Fruit fly (Drosophila melanogaster) S2 (cell line): ENCODE results near the gene Nepl16.
A peak's percentile ranks its signal among the peaks of the same experiment; 100 is the strongest.
"Not testable (repeated sequence)": the region's sequence is repeated elsewhere in the genome, so short reads cannot be mapped to it uniquely, and the experiment has no call there.

Experiments used
- CG8478 ChIP-seq: fragments of >200 bp; optimal IDR thresholded peaks from 2 replicates; lab custom pipeline; 2018
- CTCF ChIP-seq, 2 experiments: fragments of >200 bp; optimal IDR thresholded peaks; 2 replicates each; lab custom pipeline; 2018

Gene Nepl16

dm6 chr3R:25112466-25112939, at the start of gene Nepl16:
Nepl16 (minus strand) TSS chr3R:25112516.
- no peak for TF ChIP-seq CG8478
- TF ChIP-seq CTCF (optimal IDR thresholded peaks at IDR 0.05; lab: Kevin White, UChicago) = peak; percentile 38 to 68

- TF ChIP-seq CG8478 = no peak
- no peak for TF ChIP-seq CTCF (optimal IDR thresholded peaks at IDR 0.05; lab: Kevin White, UChicago)
Measured at dm6 chr3R:25161520-25161919, 49.2 kb upstream of the Nepl16 start.

dm6 chr3R:25152342-25152741, 40.0 kb upstream of the Nepl16 start:
- TF ChIP-seq CTCF (optimal IDR thresholded peaks at IDR 0.05; lab: Kevin White, UChicago) (no peak), CG8478 (no peak)

dm6 chr3R:25137565-25138367, 25.4 kb upstream of the Nepl16 start, which contains the start of gene danr:
danr (plus strand) TSS chr3R:25138072.
- TF ChIP-seq CG8478 (no peak), CTCF (optimal IDR thresholded peaks at IDR 0.05; lab: Kevin White, UChicago) (no peak)

dm6 chr3R:25131042-25131441, 18.7 kb upstream of the Nepl16 start, which contains the start of gene Bili:
Bili (plus strand) TSS chr3R:25131306.
- TF ChIP-seq CG8478; CTCF (optimal IDR thresholded peaks at IDR 0.05; lab: Kevin White, UChicago): not testable (repeated sequence)

dm6 chr3R:25127231-25127689, 14.9 kb upstream of the Nepl16 start, which contains the start of the genes Mocs2A, Mocs2B and Clbn:
Mocs2A (minus strand) TSS chr3R:25127359.
Mocs2B (minus strand) TSS chr3R:25127359.
Clbn (plus strand) TSS chr3R:25127502.
- TF ChIP-seq CTCF (optimal IDR thresholded peaks at IDR 0.05; lab: Kevin White, UChicago) (no peak), CG8478 (no peak)

- no peak for TF ChIP-seq CG8478
- TF ChIP-seq CTCF (optimal IDR thresholded peaks at IDR 0.05; lab: Kevin White, UChicago) = no peak
Measured at dm6 chr3R:25126823-25127222, 14.5 kb upstream of the Nepl16 start.

- not testable (repeated sequence) for TF ChIP-seq CTCF (optimal IDR thresholded peaks at IDR 0.05; lab: Kevin White, UChicago); CG8478
Measured at dm6 chr3R:25123262-25123661, 10.9 kb upstream of the Nepl16 start, which contains the start of gene vig2. vig2 (plus strand) TSS chr3R:25123373.

dm6 chr3R:25122736-25123211, 10.5 kb upstream of the Nepl16 start, which contains the start of the genes CG31510 and TTLL5:
CG31510 (minus strand) TSS chr3R:25122920.
TTLL5 (minus strand) TSS chr3R:25122920.
- TF ChIP-seq CG8478 (no peak), CTCF (optimal IDR thresholded peaks at IDR 0.05; lab: Kevin White, UChicago) (no peak)

- TF ChIP-seq CTCF (optimal IDR thresholded peaks at IDR 0.05; lab: Kevin White, UChicago) (no peak), CG8478 (no peak)
Measured at dm6 chr3R:25108932-25109331, 3.4 kb downstream of the Nepl16 start, which contains the start of gene CG34027. CG34027 (minus strand) TSS chr3R:25109032.

dm6 chr3R:25102253-25102652, 10.1 kb downstream of the Nepl16 start, which contains the start of gene CG45095:
CG45095 (plus strand) TSS chr3R:25102553.
- TF ChIP-seq CG8478 = no peak
- TF ChIP-seq CTCF (optimal IDR thresholded peaks at IDR 0.05; lab: Kevin White, UChicago) = no peak

- TF ChIP-seq CG8478 (no peak), CTCF (optimal IDR thresholded peaks at IDR 0.05; lab: Kevin White, UChicago) (no peak)
Measured at dm6 chr3R:25097486-25097885, 14.8 kb downstream of the Nepl16 start, which contains the start of the genes CG33095 and CG33096. CG33095 (plus strand) TSS chr3R:25097672. CG33096 (plus strand) TSS chr3R:25097672.

dm6 chr3R:25094639-25095038, 17.7 kb downstream of the Nepl16 start, which contains the start of gene fd96Cb:
fd96Cb (plus strand) TSS chr3R:25095012.
- TF ChIP-seq CG8478 (no peak), CTCF (optimal IDR thresholded peaks at IDR 0.05; lab: Kevin White, UChicago) (no peak)

dm6 chr3R:25082348-25082747, 30.0 kb downstream of the Nepl16 start, which contains the start of gene fd96Ca:
fd96Ca (plus strand) TSS chr3R:25082684.
- TF ChIP-seq CG8478 (no peak), CTCF (optimal IDR thresholded peaks at IDR 0.05; lab: Kevin White, UChicago) (no peak)

dm6 chr3R:25080446-25080845, 31.9 kb downstream of the Nepl16 start:
- TF ChIP-seq CTCF (optimal IDR thresholded peaks at IDR 0.05; lab: Kevin White, UChicago) (peak in 1 of 2 experiments; percentile 30), CG8478 (no peak)
